Fruit fly (Drosophila melanogaster) whole organism, embryonic: Measurements from ENCODE around the gene CG18135.

Experiments used
- CG10209 ChIP-seq: fragments of 200-800 bp; sonication (Bioruptor generic); optimal IDR thresholded peaks from 3 replicates; lab custom pipeline; 2017; ENCODE audit warnings: missing biosample characterization, mild to moderate bottlenecking, missing genetic modification characterization, missing genetic modification reagents
- CG11695 ChIP-seq: fragments of 200-800 bp; sonication (Bioruptor generic); IDR thresholded peaks from 3 replicates; pipeline ENCODE4 v1.3.6; 2022; ENCODE audit warnings: missing biosample characterization, missing genetic modification characterization
- CG11723 ChIP-seq: fragments of 200-800 bp; sonication (Bioruptor generic); optimal IDR thresholded peaks from 2 replicates; lab custom pipeline; 2017; ENCODE audit warnings: missing biosample characterization, mild to moderate bottlenecking, missing genetic modification characterization
- CG14441 ChIP-seq: fragments of 200-800 bp; sonication (Bioruptor generic); IDR thresholded peaks from 2 replicates; pipeline ENCODE4 v1.3.6; 2022; ENCODE audit warnings: missing biosample characterization, missing genetic modification characterization
- CG15479 ChIP-seq: fragments of 200-800 bp; sonication (Bioruptor generic); optimal IDR thresholded peaks from 3 replicates; lab custom pipeline; 2019; ENCODE audit warnings: missing biosample characterization, mild to moderate bottlenecking, missing genetic modification characterization, moderate library complexity
- CG16813 ChIP-seq: fragments of 200-800 bp; sonication (Bioruptor generic); IDR thresholded peaks from 3 replicates; pipeline ENCODE4 v1.3.6; 2022; ENCODE audit warnings: missing biosample characterization, missing genetic modification characterization; ENCODE audit not compliant: partially characterized antibody
- CG16815 ChIP-seq: fragments of 200-800 bp; sonication (Bioruptor generic); optimal IDR thresholded peaks from 3 replicates; lab custom pipeline; 2017; ENCODE audit warnings: missing biosample characterization, mild to moderate bottlenecking, missing genetic modification characterization
- CG17385 ChIP-seq: fragments of 200-800 bp; sonication (Bioruptor generic); optimal IDR thresholded peaks from 3 replicates; lab custom pipeline; 2018; ENCODE audit warnings: missing biosample characterization, mild to moderate bottlenecking, missing genetic modification characterization
- CG31224 ChIP-seq: fragments of 200-800 bp; sonication (Bioruptor generic); IDR thresholded peaks from 2 replicates; pipeline ENCODE4 v1.3.6; 2022; ENCODE audit warnings: missing biosample characterization, missing genetic modification characterization
- CG3163 ChIP-seq: fragments of 200-800 bp; sonication (Bioruptor generic); optimal IDR thresholded peaks from 3 replicates; lab custom pipeline; 2016; ENCODE audit warnings: missing biosample characterization, missing genetic modification characterization
- CG4328 ChIP-seq: fragments of 200-800 bp; sonication (Bioruptor generic); optimal IDR thresholded peaks from 3 replicates; lab custom pipeline; 2017; ENCODE audit warnings: missing biosample characterization, missing genetic modification reagents, missing genetic modification characterization
- CG6272 ChIP-seq: fragments of 200-800 bp; sonication (Bioruptor generic); IDR thresholded peaks from 2 replicates; pipeline ENCODE4 v1.3.6; 2022; ENCODE audit warnings: missing biosample characterization, missing genetic modification characterization
- CG6689 ChIP-seq: fragments of 200-800 bp; sonication (Bioruptor generic); IDR thresholded peaks from 2 replicates; pipeline ENCODE4 v1.3.6; 2022; ENCODE audit warnings: missing biosample characterization, missing genetic modification characterization
- CG9215 ChIP-seq: fragments of 200-800 bp; sonication (Bioruptor generic); IDR thresholded peaks from 2 replicates; pipeline ENCODE4 v1.3.6; 2022; ENCODE audit warnings: missing biosample characterization, missing genetic modification characterization
- CG9727 ChIP-seq: fragments of 200-800 bp; sonication (Bioruptor generic); optimal IDR thresholded peaks from 3 replicates; lab custom pipeline; 2017; ENCODE audit warnings: missing biosample characterization, mild to moderate bottlenecking, missing genetic modification characterization
- D19A ChIP-seq: fragments of 200-800 bp; optimal IDR thresholded peaks from 3 replicates; lab custom pipeline; 2019; ENCODE audit warnings: missing biosample characterization, mild to moderate bottlenecking, missing genetic modification characterization, moderate library complexity
- Drgx ChIP-seq: fragments of 200-800 bp; sonication (Bioruptor generic); IDR thresholded peaks from 2 replicates; pipeline ENCODE4 v1.3.6; 2022; ENCODE audit warnings: missing biosample characterization, missing genetic modification characterization
- E2f2 ChIP-seq: fragments of 200-800 bp; sonication (Bioruptor generic); IDR thresholded peaks from 2 replicates; pipeline ENCODE4 v1.3.6; 2022; ENCODE audit warnings: missing biosample characterization, missing genetic modification characterization
- Kr ChIP-seq: fragments of 200-800 bp; sonication (Bioruptor generic); optimal IDR thresholded peaks from 2 replicates; lab custom pipeline; 2017; ENCODE audit warnings: missing biosample characterization, mild to moderate bottlenecking, missing genetic modification characterization
- Lpt ChIP-seq: fragments of >200 bp; optimal IDR thresholded peaks from 2 replicates; lab custom pipeline; 2018; ENCODE audit warnings: missing biosample characterization, missing genetic modification characterization
- MTF-1 ChIP-seq: fragments of 200-800 bp; sonication (Bioruptor generic); optimal IDR thresholded peaks from 2 replicates; lab custom pipeline; 2018; ENCODE audit warnings: missing biosample characterization, mild to moderate bottlenecking, missing genetic modification characterization, borderline replicate concordance
- NK7.1 ChIP-seq: fragments of 200-800 bp; sonication (Bioruptor generic); optimal IDR thresholded peaks from 3 replicates; lab custom pipeline; 2016; ENCODE audit warnings: missing biosample characterization, missing genetic modification characterization
- Nf-YC ChIP-seq: fragments of 200-800 bp; optimal IDR thresholded peaks from 3 replicates; lab custom pipeline; 2019; ENCODE audit warnings: missing biosample characterization, mild to moderate bottlenecking, missing genetic modification characterization, moderate library complexity
- Rfx ChIP-seq: fragments of 200-800 bp; sonication (Bioruptor generic); IDR thresholded peaks from 2 replicates; pipeline ENCODE4 v1.3.6; 2022; ENCODE audit warnings: missing biosample characterization, missing genetic modification characterization
- Side ChIP-seq: fragments of 200-800 bp; sonication (Bioruptor generic); optimal IDR thresholded peaks from 2 replicates; lab custom pipeline; 2016; ENCODE audit warnings: missing biosample characterization, missing genetic modification characterization
- aop ChIP-seq: fragments of 200-800 bp; sonication (Bioruptor generic); IDR thresholded peaks from 2 replicates; pipeline ENCODE4 v1.3.6; 2022; ENCODE audit warnings: missing biosample characterization, missing genetic modification characterization
- cad ChIP-seq: fragments of >200 bp; optimal IDR thresholded peaks from 2 replicates; lab custom pipeline; 2017; ENCODE audit warnings: missing biosample characterization, missing genetic modification characterization
- cg ChIP-seq: fragments of 200-800 bp; sonication (Bioruptor generic); optimal IDR thresholded peaks from 3 replicates; lab custom pipeline; 2019; ENCODE audit warnings: missing biosample characterization, mild to moderate bottlenecking, missing genetic modification characterization, moderate library complexity
- crol ChIP-seq: fragments of 200-800 bp; sonication (Bioruptor generic); IDR thresholded peaks from 2 replicates; pipeline ENCODE4 v1.3.6; 2022; ENCODE audit warnings: missing biosample characterization, missing genetic modification characterization
- ems ChIP-seq: fragments of 200-800 bp; sonication (Bioruptor generic); optimal IDR thresholded peaks from 3 replicates; lab custom pipeline; 2016; ENCODE audit warnings: missing biosample characterization, missing genetic modification characterization
- gcm ChIP-seq: fragments of 200-800 bp; sonication (Bioruptor generic); optimal IDR thresholded peaks from 2 replicates; lab custom pipeline; 2019; ENCODE audit warnings: missing biosample characterization, mild to moderate bottlenecking, missing genetic modification characterization, moderate library complexity
- grn ChIP-seq: fragments of 200-800 bp; sonication (Bioruptor generic); optimal IDR thresholded peaks from 3 replicates; lab custom pipeline; 2017; ENCODE audit warnings: missing biosample characterization, missing genetic modification characterization
- jing ChIP-seq: fragments of 200-800 bp; sonication (Bioruptor generic); optimal IDR thresholded peaks from 2 replicates; lab custom pipeline; 2018; ENCODE audit warnings: missing biosample characterization, mild to moderate bottlenecking, missing genetic modification characterization
- kni ChIP-seq: fragments of 200-800 bp; sonication (Bioruptor generic); optimal IDR thresholded peaks from 3 replicates; lab custom pipeline; 2017; ENCODE audit warnings: mild to moderate bottlenecking, missing biosample characterization, missing genetic modification reagents, missing genetic modification characterization
- lab ChIP-seq: fragments of 200-800 bp; sonication (Bioruptor generic); optimal IDR thresholded peaks from 3 replicates; lab custom pipeline; 2017; ENCODE audit warnings: missing biosample characterization, missing genetic modification characterization, mild to moderate bottlenecking, moderate library complexity, missing genetic modification reagents
- mirr ChIP-seq: fragments of 200-800 bp; sonication (Bioruptor generic); optimal IDR thresholded peaks from 3 replicates; lab custom pipeline; 2018; ENCODE audit warnings: missing biosample characterization, mild to moderate bottlenecking, missing genetic modification characterization
- pb ChIP-seq: fragments of 200-800 bp; sonication (Bioruptor generic); optimal IDR thresholded peaks from 3 replicates; lab custom pipeline; 2016; ENCODE audit warnings: missing biosample characterization, missing genetic modification characterization
- pros ChIP-seq: fragments of 200-800 bp; sonication (Bioruptor generic); optimal IDR thresholded peaks from 3 replicates; lab custom pipeline; 2019; ENCODE audit warnings: missing biosample characterization, mild to moderate bottlenecking, missing genetic modification characterization, moderate library complexity
- sim ChIP-seq: fragments of 200-800 bp; sonication (Bioruptor generic); IDR thresholded peaks from 2 replicates; pipeline ENCODE4 v1.3.6; 2022; ENCODE audit warnings: missing biosample characterization, missing genetic modification characterization
- sna ChIP-seq: fragments of 200-800 bp; sonication (Bioruptor generic); IDR thresholded peaks from 2 replicates; pipeline ENCODE4 v1.3.6; 2022; ENCODE audit warnings: missing biosample characterization, missing genetic modification characterization; ENCODE audit not compliant: partially characterized antibody
- tna ChIP-seq: fragments of 200-800 bp; sonication (Bioruptor generic); IDR thresholded peaks from 2 replicates; pipeline ENCODE4 v1.3.6; 2022; ENCODE audit warnings: missing biosample characterization, missing genetic modification characterization; ENCODE audit not compliant: partially characterized antibody
- trh ChIP-seq: fragments of 200-800 bp; sonication (Bioruptor generic); optimal IDR thresholded peaks from 2 replicates; lab custom pipeline; 2016; ENCODE audit warnings: missing biosample characterization, missing genetic modification characterization
- ttk ChIP-seq: fragments of 200-800 bp; sonication (Bioruptor generic); IDR thresholded peaks from 2 replicates; pipeline ENCODE4 v2.1.2; 2022; ENCODE audit warnings: missing biosample characterization, missing genetic modification characterization
- wdn ChIP-seq: fragments of 200-800 bp; sonication (Bioruptor generic); IDR thresholded peaks from 2 replicates; pipeline ENCODE4 v1.3.6; 2022; ENCODE audit warnings: missing biosample characterization, missing genetic modification characterization
- zen ChIP-seq: fragments of 200-800 bp; sonication (Bioruptor generic); optimal IDR thresholded peaks from 3 replicates; lab custom pipeline; 2018; ENCODE audit warnings: missing biosample characterization, mild to moderate bottlenecking, missing genetic modification characterization, moderate library complexity
- zfh2 ChIP-seq: fragments of 200-800 bp; sonication (Bioruptor generic); optimal IDR thresholded peaks from 2 replicates; lab custom pipeline; 2016; ENCODE audit warnings: missing biosample characterization, missing genetic modification characterization

The CG18135 gene

dm6 chr3L:19045299-19046025, 47.4 kb upstream of the CG18135 start, which contains the start of gene nkd (continued):
- TF ChIP-seq kni (GFP tag; lab: Kevin White, UChicago) (peak; percentile 63), Rfx (GFP tag; lab: Robert Waterston, UW) (peak; percentile 93), CG3163 (GFP tag; lab: Kevin White, UChicago) (peak; percentile 57), CG9215 (GFP tag; lab: Robert Waterston, UW) (peak; percentile 73), gcm (peak; percentile 97), aop (GFP tag; lab: Robert Waterston, UW) (peak; percentile 69; the same call in 1 of the 2 replicates), CG16815 (GFP tag; lab: Kevin White, UChicago) (peak; percentile 52), MTF-1 (GFP tag; lab: Kevin White, UChicago) (no peak), CG6689 (GFP tag; lab: Robert Waterston, UW) (peak; percentile 91), CG6272 (GFP tag; lab: Robert Waterston, UW) (peak; percentile 62), pb (peak; percentile 34), trh (GFP tag; lab: Kevin White, UChicago) (peak; percentile 57), CG4328 (peak; percentile 60), ems (peak; percentile 70), CG9727 (GFP tag; lab: Kevin White, UChicago) (peak; percentile 84), ttk (peak; percentile 87), CG17385 (peak; percentile 88), jing (GFP tag; lab: Kevin White, UChicago) (no peak)

- no peak for TF ChIP-seq Nf-YC (tag; lab: Kevin White, UChicago)
- TF ChIP-seq Drgx (GFP tag; lab: Robert Waterston, UW): peak; percentile 8; the same call in 1 of the 2 replicates
- no peak for TF ChIP-seq Lpt (GFP tag; lab: Kevin White, UChicago)
- no peak for TF ChIP-seq CG11695
- TF ChIP-seq cad (GFP tag; lab: Kevin White, UChicago): peak; percentile 84
- TF ChIP-seq sna (GFP tag; lab: Robert Waterston, UW): 0 out of 2 replicates have a peak, but pooled peaks have one; percentile 30
- TF ChIP-seq CG14441 (GFP tag; lab: Robert Waterston, UW): no peak
- TF ChIP-seq tna: 0 out of 2 replicates have a peak, but pooled peaks have one; percentile 53
- TF ChIP-seq CG15479 (GFP tag; lab: Kevin White, UChicago): peak; percentile 82
- no peak for TF ChIP-seq Side (GFP tag; lab: Kevin White, UChicago)
- peak; percentile 14 for TF ChIP-seq NK7.1 (GFP tag; lab: Kevin White, UChicago)
- 0 out of 2 replicates have a peak, but pooled peaks have one; percentile 6 for TF ChIP-seq E2f2
- 0 out of 2 replicates have a peak, but pooled peaks have one; percentile 25 for TF ChIP-seq sim (GFP tag; lab: Robert Waterston, UW)
- TF ChIP-seq CG31224 (GFP tag; lab: Robert Waterston, UW): 0 out of 2 replicates have a peak, but pooled peaks have one; percentile 46
- 0 out of 3 replicates have a peak, but pooled peaks have one; percentile 16 for TF ChIP-seq CG16813
- TF ChIP-seq crol (GFP tag; lab: Robert Waterston, UW): peak; percentile 61
- TF ChIP-seq zen (tag; lab: Kevin White, UChicago): peak; percentile 22
These were observed 46.7 kb upstream of the CG18135 start for dm6 chr3L:19044589-19045298.

dm6 chr3L:19043464-19044034, 45.5 kb upstream of the CG18135 start:
- TF ChIP-seq wdn (GFP tag; lab: Robert Waterston, UW) (no peak), grn (GFP tag; lab: Kevin White, UChicago) (peak; percentile 41), CG14441 (GFP tag; lab: Robert Waterston, UW) (no peak), zfh2 (GFP tag; lab: Kevin White, UChicago) (no peak), lab (GFP tag; lab: Kevin White, UChicago) (no peak), mirr (GFP tag; lab: Kevin White, UChicago) (no peak), cg (GFP tag; lab: Kevin White, UChicago) (peak; percentile 71), CG11723 (GFP tag; lab: Kevin White, UChicago) (no peak), pros (GFP tag; lab: Kevin White, UChicago) (peak; percentile 69), Kr (peak; percentile 35), D19A (tag; lab: Kevin White, UChicago) (peak; percentile 60), CG10209 (no peak)
